Fruit fly (Drosophila melanogaster) Kc167 (cell line): ENCODE data around the gene mRpL21.

Experiments used
- Myc ChIP-seq: fragments of >200 bp; optimal IDR thresholded peaks from 2 replicates; lab custom pipeline; 2017; ENCODE audit warnings: missing external identifiers
- Sin3A ChIP-seq: fragments of >200 bp; optimal IDR thresholded peaks from 2 replicates; lab custom pipeline; 2018; ENCODE audit warnings: missing external identifiers
- h ChIP-seq: fragments of >200 bp; optimal IDR thresholded peaks from 3 replicates; lab custom pipeline; 2018; ENCODE audit warnings: missing external identifiers
- insv ChIP-seq: fragments of >200 bp; optimal IDR thresholded peaks from 3 replicates; lab custom pipeline; 2018; ENCODE audit warnings: missing external identifiers
- psq ChIP-seq: fragments of >200 bp; optimal IDR thresholded peaks from 2 replicates; lab custom pipeline; 2017; ENCODE audit warnings: missing external identifiers
- ttk ChIP-seq: sonication (Bioruptor generic); optimal IDR thresholded peaks from 2 replicates; lab custom pipeline; 2017; ENCODE audit warnings: missing external identifiers

Gene mRpL21

dm6 chr3L:19275491-19275890, 20.6 kb upstream of the mRpL21 start, which contains the start of gene CG14086:
TSS of gene CG14086 (plus strand) at chr3L:19275791.
- TF ChIP-seq h (lab: Kevin White, UChicago) = no peak
- TF ChIP-seq ttk = no peak
- no peak for TF ChIP-seq insv
- TF ChIP-seq psq (lab: Kevin White, UChicago) = no peak
- no peak for TF ChIP-seq Myc (lab: Kevin White, UChicago)
- TF ChIP-seq Sin3A (lab: Kevin White, UChicago) = no peak

- TF ChIP-seq Sin3A (lab: Kevin White, UChicago) = no peak
- no peak for TF ChIP-seq insv
These were observed 15.7 kb upstream of the mRpL21 start, which contains the start of gene CG14088 for dm6 chr3L:19270542-19270941. TSS of gene CG14088 (minus strand) at chr3L:19270642.

- TF ChIP-seq Myc (lab: Kevin White, UChicago) (no peak), h (lab: Kevin White, UChicago) (no peak), Sin3A (lab: Kevin White, UChicago) (no peak)
These were observed 14.0 kb upstream of the mRpL21 start, which contains the start of the genes Aldh7A1 and CG14085 for dm6 chr3L:19268720-19269401. TSS of gene Aldh7A1 (minus strand) at chr3L:19268913. TSS of gene CG14085 (plus strand) at chr3L:19269351.

DNA sequence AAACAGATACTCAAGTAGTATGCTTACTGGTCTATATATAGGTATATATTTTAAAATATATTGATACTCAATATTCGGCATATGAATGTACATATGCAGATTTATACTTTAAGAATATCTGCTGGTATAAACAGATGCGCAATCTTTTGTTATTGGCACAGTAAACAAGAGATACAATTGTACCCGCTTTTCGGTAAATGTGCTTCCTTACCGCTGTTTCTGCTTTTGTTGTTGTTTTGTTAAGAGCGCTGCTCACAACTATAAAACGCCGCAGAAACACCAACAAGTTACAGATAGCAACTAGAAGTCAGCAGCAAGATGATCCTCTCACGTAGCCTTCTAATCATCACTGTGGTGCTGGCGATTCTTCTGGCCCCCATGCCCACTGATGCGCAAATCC, 10.9 kb upstream of the mRpL21 start, which contains the start of gene CG45081:
TSS of gene CG45081 (plus strand) at position 301 of the 400 bp plus-strand sequence.
- TF ChIP-seq h (lab: Kevin White, UChicago) (no peak), ttk (no peak), insv (no peak), Sin3A (lab: Kevin White, UChicago) (no peak), psq (lab: Kevin White, UChicago) (no peak), Myc (lab: Kevin White, UChicago) (no peak)

dm6 chr3L:19264141-19264487, 9.3 kb upstream of the mRpL21 start, which contains the start of gene Max:
TSS of gene Max (minus strand) at chr3L:19264184.
- TF ChIP-seq psq (lab: Kevin White, UChicago) (no peak), ttk (no peak), h (lab: Kevin White, UChicago) (no peak), Myc (lab: Kevin White, UChicago) (no peak), Sin3A (lab: Kevin White, UChicago) (no peak), insv (no peak)

dm6 chr3L:19263480-19264140, 8.7 kb upstream of the mRpL21 start, which contains the start of the genes CG42374 and Mettl5:
TSS of gene CG42374 (plus strand) at chr3L:19263766.
TSS of gene Mettl5 (plus strand) at chr3L:19263766.
- TF ChIP-seq Sin3A (lab: Kevin White, UChicago) (no peak), insv (no peak), psq (lab: Kevin White, UChicago) (no peak), h (lab: Kevin White, UChicago) (no peak), Myc (lab: Kevin White, UChicago) (no peak), ttk (no peak)

DNA sequence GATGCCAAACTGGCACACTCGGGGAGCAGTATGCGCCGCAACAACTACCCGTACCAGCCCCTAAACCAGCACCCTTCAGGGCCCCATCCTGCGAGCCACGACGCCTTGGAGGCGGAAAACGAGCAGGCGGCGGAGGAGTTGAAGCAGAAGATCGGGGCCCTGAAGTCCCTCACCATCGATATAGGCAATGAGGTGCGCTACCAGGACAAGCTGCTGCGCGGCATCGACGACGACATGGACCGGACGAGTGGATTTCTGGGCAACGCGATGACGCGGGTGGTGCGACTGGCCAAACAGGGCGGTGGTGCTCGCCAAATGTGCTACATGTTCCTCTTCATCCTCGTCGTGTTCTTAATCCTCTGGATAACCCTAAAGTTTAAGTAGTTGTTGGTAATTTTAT, 6.9 kb upstream of the mRpL21 start:
- TF ChIP-seq Sin3A (lab: Kevin White, UChicago) = no peak
- TF ChIP-seq ttk = no peak
- no peak for TF ChIP-seq Myc (lab: Kevin White, UChicago)
- no peak for TF ChIP-seq psq (lab: Kevin White, UChicago)
- no peak for TF ChIP-seq insv
- no peak for TF ChIP-seq h (lab: Kevin White, UChicago)

- TF ChIP-seq psq (lab: Kevin White, UChicago) = no peak
- no peak for TF ChIP-seq Myc (lab: Kevin White, UChicago)
- no peak for TF ChIP-seq ttk
- TF ChIP-seq insv = no peak
- no peak for TF ChIP-seq h (lab: Kevin White, UChicago)
- TF ChIP-seq Sin3A (lab: Kevin White, UChicago) = no peak
These were observed 6.4 kb upstream of the mRpL21 start, which contains the start of gene Bet1 for dm6 chr3L:19261213-19261612. TSS of gene Bet1 (plus strand) at chr3L:19261394.

DNA sequence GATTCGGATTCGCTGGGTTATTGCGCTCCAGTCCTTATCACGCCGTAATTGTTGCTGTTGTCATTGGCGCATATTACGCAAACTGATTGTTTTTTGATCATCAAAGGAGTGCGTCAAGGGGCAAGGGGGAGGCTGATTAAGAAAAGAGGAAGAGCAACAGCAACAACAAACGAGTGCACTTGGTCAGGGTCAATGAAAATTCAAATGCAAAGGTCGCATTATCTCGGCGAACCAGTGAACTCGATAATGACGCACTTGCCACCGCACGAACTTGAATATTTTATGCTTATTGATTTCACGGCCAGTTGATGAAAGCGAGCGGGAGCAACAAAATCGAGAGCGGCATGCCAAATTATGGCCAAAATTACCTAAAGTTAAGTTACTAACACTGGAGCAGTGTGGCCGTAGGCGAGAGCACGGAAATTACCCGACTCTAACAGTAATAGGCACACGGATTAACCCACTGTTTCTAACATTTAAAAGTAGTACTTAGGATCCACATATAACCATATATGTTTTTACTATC, 5.5 kb upstream of the mRpL21 start, which contains the start of gene nes:
TSS of gene nes (minus strand) at position 402 of the 526 bp plus-strand sequence.
- no peak for TF ChIP-seq Myc (lab: Kevin White, UChicago)

- TF ChIP-seq psq (lab: Kevin White, UChicago) (no peak), Myc (lab: Kevin White, UChicago) (no peak), insv (no peak)
These were observed 3.3 kb upstream of the mRpL21 start for dm6 chr3L:19258199-19258598.

DNA sequence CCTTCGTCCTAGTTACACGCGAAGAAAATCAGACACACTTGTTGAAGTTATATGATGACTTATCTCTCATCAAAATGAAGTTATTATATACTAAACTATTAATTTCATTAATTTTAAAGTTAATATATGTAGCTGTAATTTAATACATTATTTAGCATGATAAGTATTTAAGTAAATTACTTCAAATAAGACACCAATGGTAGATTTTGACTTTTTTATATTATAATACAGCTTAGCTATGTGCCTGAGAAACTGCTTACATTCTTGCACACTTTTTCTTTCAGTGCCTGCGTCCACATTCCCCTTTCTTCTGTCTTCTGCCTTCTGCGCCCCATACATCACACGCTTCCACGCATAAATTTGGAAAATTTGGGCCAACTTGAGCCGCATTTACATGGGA, 3.2 kb downstream of the mRpL21 start:
- TF ChIP-seq psq (lab: Kevin White, UChicago) (no peak), Myc (lab: Kevin White, UChicago) (no peak), Sin3A (lab: Kevin White, UChicago) (no peak), ttk (no peak), insv (no peak), h (lab: Kevin White, UChicago) (no peak)

DNA sequence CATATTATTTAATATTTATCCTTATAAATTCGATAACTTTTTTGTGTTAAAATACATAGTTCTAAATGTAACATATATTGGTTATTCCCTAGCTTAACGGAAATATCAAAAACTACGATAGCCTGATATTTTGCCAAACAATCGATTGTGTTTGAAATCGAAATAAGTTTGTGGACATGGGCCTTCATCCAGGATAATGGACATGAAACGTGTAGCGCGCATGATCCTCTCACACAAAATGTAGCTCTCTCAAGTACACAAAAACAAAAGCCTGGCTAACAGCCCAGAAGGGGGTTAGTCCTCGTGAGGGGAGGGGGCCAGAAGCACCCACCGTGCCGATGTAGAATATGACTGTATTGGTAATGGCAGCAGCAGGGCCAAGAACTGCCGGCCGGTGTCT, 17.1 kb downstream of the mRpL21 start:
- TF ChIP-seq h (lab: Kevin White, UChicago) (no peak), psq (lab: Kevin White, UChicago) (no peak), ttk (no peak), Myc (lab: Kevin White, UChicago) (no peak), Sin3A (lab: Kevin White, UChicago) (no peak), insv (no peak)
